Worm (Caenorhabditis elegans) whole organism, L1 larva: ENCODE measurements around the gene nuo-5.

Experiments used
- C16A3.4 ChIP-seq: fragments of 150-350 bp; optimal IDR thresholded peaks from 2 replicates; lab custom pipeline; 2014; ENCODE audit warnings: missing biosample characterization, missing genetic modification characterization
- C34B4.2 ChIP-seq: sonication (generic microtip); optimal IDR thresholded peaks from 2 replicates; lab custom pipeline; 2017; ENCODE audit warnings: mild to moderate bottlenecking, missing genetic modification characterization, missing compliant biosample characterization
- ceh-63 ChIP-seq: fragments of 200-800 bp; sonication (Bioruptor generic); optimal IDR thresholded peaks from 2 replicates; lab custom pipeline; 2018; ENCODE audit warnings: mild to moderate bottlenecking, missing genetic modification characterization, missing compliant biosample characterization
- ceh-88 ChIP-seq: fragments of 200-800 bp; sonication (Bioruptor generic); IDR thresholded peaks from 2 replicates; pipeline ENCODE4 v1.3.6; 2022; ENCODE audit warnings: missing genetic modification characterization, missing compliant biosample characterization
- ceh-90 ChIP-seq: sonication (generic microtip); optimal IDR thresholded peaks from 2 replicates; lab custom pipeline; 2016; ENCODE audit warnings: missing genetic modification characterization, missing compliant biosample characterization
- ces-1 ChIP-seq: fragments of 150-350 bp; optimal IDR thresholded peaks from 2 replicates; lab custom pipeline; 2014; ENCODE audit warnings: missing biosample characterization, missing genetic modification reagents, missing genetic modification characterization
- dpl-1 ChIP-seq, 3 experiments: fragments of 150-350 bp in 2 of 3; sonication (generic microtip) in 1 of 3; optimal IDR thresholded peaks; 2 replicates each; lab custom pipeline; 2014 to 2017; ENCODE audit warnings: missing biosample characterization in 3 of 3, missing genetic modification characterization in 3 of 3, missing genetic modification reagents in 3 of 3
- dsc-1 ChIP-seq: sonication (generic microtip); optimal IDR thresholded peaks from 2 replicates; lab custom pipeline; 2016; ENCODE audit warnings: mild to moderate bottlenecking, missing genetic modification characterization, missing compliant biosample characterization
- efl-1 ChIP-seq, 4 experiments: fragments of 150-350 bp; optimal IDR thresholded peaks in 3 of 4; peaks in 1 of 4; 1 replicate in 1 of 4; 2 replicates in 3 of 4; lab custom pipeline; 2014; ENCODE audit warnings: missing biosample characterization in 2 of 4, missing genetic modification characterization in 2 of 4, missing genetic modification reagents in 2 of 4
- egl-13 ChIP-seq: sonication (generic microtip); optimal IDR thresholded peaks from 2 replicates; lab custom pipeline; 2016; ENCODE audit warnings: missing genotype, missing genetic modification reagents, missing genetic modification characterization, missing compliant biosample characterization
- elt-3 ChIP-seq, 6 experiments: fragments of 150-350 bp in 1 of 6; sonication (generic microtip); optimal IDR thresholded peaks; 2 replicates each; lab custom pipeline; 2017 to 2018; ENCODE audit warnings: missing biosample characterization in 6 of 6, missing genetic modification characterization in 6 of 6, inconsistent platforms in 1 of 6
- ets-5 ChIP-seq: fragments of 200-800 bp; sonication (Bioruptor generic); IDR thresholded peaks from 2 replicates; pipeline ENCODE4 v1.3.6; 2022; ENCODE audit warnings: missing genetic modification characterization, missing compliant biosample characterization
- grh-1 ChIP-seq: fragments of 200-800 bp; sonication (Bioruptor generic); IDR thresholded peaks from 2 replicates; pipeline ENCODE4 v1.3.6; 2022; ENCODE audit warnings: missing genetic modification reagents, missing genetic modification characterization, missing compliant biosample characterization
- hlh-17 ChIP-seq: fragments of 200-800 bp; sonication (Bioruptor generic); optimal IDR thresholded peaks from 2 replicates; lab custom pipeline; 2018; ENCODE audit warnings: missing genetic modification characterization, mild to moderate bottlenecking, missing compliant biosample characterization, moderate library complexity, borderline replicate concordance
- hlh-4 ChIP-seq: sonication (generic microtip); optimal IDR thresholded peaks from 2 replicates; lab custom pipeline; 2016; ENCODE audit warnings: mild to moderate bottlenecking, missing genetic modification characterization, missing compliant biosample characterization
- hpl-2 ChIP-seq: fragments of 150-350 bp; optimal IDR thresholded peaks from 2 replicates; lab custom pipeline; 2014; ENCODE audit warnings: missing biosample characterization, missing genetic modification reagents, missing genetic modification characterization
- irx-1 ChIP-seq: sonication (generic microtip); optimal IDR thresholded peaks from 2 replicates; lab custom pipeline; 2016; ENCODE audit warnings: missing genetic modification characterization, missing compliant biosample characterization
- jun-1 ChIP-seq: fragments of 150-350 bp; optimal IDR thresholded peaks from 2 replicates; lab custom pipeline; 2014; ENCODE audit warnings: missing biosample characterization, missing genetic modification reagents, missing genetic modification characterization
- lin-13 ChIP-seq: fragments of 150-350 bp; optimal IDR thresholded peaks from 2 replicates; lab custom pipeline; 2014; ENCODE audit warnings: missing biosample characterization, missing genetic modification reagents, missing genetic modification characterization
- lin-15B ChIP-seq: fragments of 150-350 bp; sonication (generic microtip); optimal IDR thresholded peaks from 3 replicates; lab custom pipeline; 2014; ENCODE audit warnings: missing biosample characterization, missing genetic modification characterization
- lin-39 ChIP-seq: fragments of 150-350 bp; optimal IDR thresholded peaks from 2 replicates; lab custom pipeline; 2014; ENCODE audit warnings: missing biosample characterization, missing genetic modification reagents, missing genetic modification characterization
- lir-3 ChIP-seq: sonication (generic microtip); optimal IDR thresholded peaks from 2 replicates; lab custom pipeline; 2016; ENCODE audit warnings: mild to moderate bottlenecking, missing genetic modification characterization, moderate library complexity, missing compliant biosample characterization; ENCODE audit not compliant: poor library complexity
- lsy-2 ChIP-seq, 2 experiments: fragments of 150-350 bp; optimal IDR thresholded peaks; 2 replicates each; lab custom pipeline; 2014; ENCODE audit warnings: missing biosample characterization in 2 of 2, missing genetic modification characterization in 2 of 2
- mab-9 ChIP-seq: fragments of 200-800 bp; sonication (Bioruptor generic); IDR thresholded peaks from 2 replicates; pipeline ENCODE4 v1.3.6; 2022; ENCODE audit warnings: missing genetic modification reagents, missing genetic modification characterization, missing compliant biosample characterization
- mdl-1 ChIP-seq, 2 experiments: fragments of 150-350 bp; optimal IDR thresholded peaks; 2 replicates each; lab custom pipeline; 2014 to 2017; ENCODE audit warnings: missing biosample characterization in 2 of 2, missing genetic modification characterization in 2 of 2, inconsistent platforms in 1 of 2
- nhr-12 ChIP-seq: sonication (generic microtip); optimal IDR thresholded peaks from 2 replicates; lab custom pipeline; 2017; ENCODE audit warnings: missing biosample characterization, missing genetic modification characterization
- nhr-28 ChIP-seq: fragments of 150-350 bp; optimal IDR thresholded peaks from 2 replicates; lab custom pipeline; 2014; ENCODE audit warnings: missing biosample characterization, missing genetic modification characterization
- nhr-76 ChIP-seq: sonication (generic microtip); optimal IDR thresholded peaks from 2 replicates; lab custom pipeline; 2017; ENCODE audit warnings: missing biosample characterization, missing genetic modification characterization
- nhr-77 ChIP-seq: fragments of 150-350 bp; optimal IDR thresholded peaks from 2 replicates; lab custom pipeline; 2014; ENCODE audit warnings: missing biosample characterization, missing genetic modification characterization
- nhr-90 ChIP-seq: sonication (generic microtip); optimal IDR thresholded peaks from 2 replicates; lab custom pipeline; 2016; ENCODE audit warnings: mild to moderate bottlenecking, missing genetic modification characterization, missing compliant biosample characterization; ENCODE audit not compliant: poor library complexity
- pag-3 ChIP-seq: sonication (generic microtip); optimal IDR thresholded peaks from 2 replicates; lab custom pipeline; 2017; ENCODE audit warnings: missing genetic modification characterization, mild to moderate bottlenecking, missing compliant biosample characterization, antibody characterized with exemption, borderline replicate concordance; ENCODE audit not compliant: insufficient read depth
- pqm-1 ChIP-seq: sonication (generic microtip); optimal IDR thresholded peaks from 3 replicates; lab custom pipeline; 2017; ENCODE audit warnings: missing biosample characterization, missing genetic modification characterization
- rnt-1 ChIP-seq: sonication (generic microtip); optimal IDR thresholded peaks from 2 replicates; lab custom pipeline; 2016; ENCODE audit warnings: mild to moderate bottlenecking, missing genetic modification characterization, moderate library complexity, missing compliant biosample characterization
- skn-1 ChIP-seq: fragments of 150-350 bp; optimal IDR thresholded peaks from 2 replicates; lab custom pipeline; 2014; ENCODE audit warnings: missing biosample characterization, missing genetic modification characterization
- sox-4 ChIP-seq: sonication (generic microtip); optimal IDR thresholded peaks from 2 replicates; lab custom pipeline; 2016; ENCODE audit warnings: missing genetic modification characterization, missing compliant biosample characterization
- sptf-1 ChIP-seq: fragments of 150-350 bp; optimal IDR thresholded peaks from 2 replicates; lab custom pipeline; 2014; ENCODE audit warnings: missing biosample characterization, missing genetic modification characterization
- tbx-2 ChIP-seq: sonication (generic microtip); optimal IDR thresholded peaks from 2 replicates; lab custom pipeline; 2016; ENCODE audit warnings: missing genetic modification characterization, missing compliant biosample characterization
- tlp-1 ChIP-seq: fragments of 150-350 bp; optimal IDR thresholded peaks from 2 replicates; lab custom pipeline; 2014; ENCODE audit warnings: missing biosample characterization, missing genetic modification characterization
- unc-130 ChIP-seq: fragments of 150-350 bp; optimal IDR thresholded peaks from 2 replicates; lab custom pipeline; 2017; ENCODE audit warnings: missing biosample characterization, missing genetic modification characterization, inconsistent platforms
- unc-30 ChIP-seq: sonication (generic microtip); optimal IDR thresholded peaks from 2 replicates; lab custom pipeline; 2017; ENCODE audit warnings: missing biosample characterization, missing genetic modification characterization
- unc-62 ChIP-seq: fragments of 150-350 bp; optimal IDR thresholded peaks from 2 replicates; lab custom pipeline; 2014; ENCODE audit warnings: missing biosample characterization, missing genetic modification reagents, missing genetic modification characterization
- xbp-1 ChIP-seq: sonication (generic microtip); optimal IDR thresholded peaks from 2 replicates; lab custom pipeline; 2016; ENCODE audit warnings: missing genetic modification characterization, missing compliant biosample characterization
- zag-1 ChIP-seq: fragments of 150-350 bp; optimal IDR thresholded peaks from 2 replicates; lab custom pipeline; 2014; ENCODE audit warnings: missing biosample characterization, missing genetic modification characterization
- ztf-11 ChIP-seq, 2 experiments: sonication (generic microtip); optimal IDR thresholded peaks; 2 replicates each; lab custom pipeline; 2016 to 2017; ENCODE audit warnings: missing genetic modification characterization in 2 of 2, missing biosample characterization in 1 of 2, missing compliant biosample characterization in 1 of 2

Gene nuo-5

ce11 chrV:2684227-2684626, 14.5 kb upstream of the nuo-5 start:
- TF ChIP-seq ztf-11 (tag; optimal IDR thresholded peaks at IDR 0.05; lab: Kevin White, UChicago) (no peak), rnt-1 (tag; lab: Kevin White, UChicago) (no peak)
- TF ChIP-seq, all 84 proteins: peak for 0

DNA sequence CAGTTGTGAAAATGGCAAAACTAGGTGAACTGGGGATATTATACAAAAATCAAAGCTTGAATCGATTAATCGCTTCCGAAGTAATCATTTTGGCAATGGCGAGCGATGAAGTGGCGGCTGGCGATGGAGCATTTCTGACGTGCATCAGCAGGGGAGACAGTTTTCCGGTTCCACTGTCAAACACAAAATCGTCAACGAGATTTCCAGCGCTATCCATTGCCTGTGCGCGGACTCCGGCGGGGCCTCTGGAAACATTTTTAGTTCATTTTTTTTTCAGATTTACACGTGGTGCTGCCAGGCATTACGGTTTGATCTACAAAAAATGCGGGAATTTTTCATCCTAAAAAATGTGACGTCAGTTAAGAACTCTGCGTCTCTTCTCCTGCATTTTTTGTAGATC, 10.2 kb upstream of the nuo-5 start:
- TF ChIP-seq mdl-1 (tag; optimal IDR thresholded peaks at IDR 0.05; lab: Kevin White, UChicago) (no peak), efl-1 (optimal IDR thresholded peaks at IDR 0.05; lab: Kevin White, UChicago) (no peak), efl-1 (GFP tag; optimal IDR thresholded peaks at IDR 0.05 in 1 of 2; lab: Kevin White, UChicago) (peak in 1 of 2 experiments; percentile 37)
- TF ChIP-seq, all 84 proteins: peak for 1

ce11 chrV:2690478-2690877, 8.3 kb upstream of the nuo-5 start:
- TF ChIP-seq elt-3 (tag; optimal IDR thresholded peaks at IDR 0.05; lab: Kevin White, UChicago) (no peak), lir-3 (tag; lab: Kevin White, UChicago) (no peak), sox-4 (no peak), dpl-1 (GFP tag; optimal IDR thresholded peaks at IDR 0.05; lab: Kevin White, UChicago) (no peak), hlh-4 (tag; lab: Kevin White, UChicago) (no peak), ceh-88 (GFP tag; lab: Robert Waterston, UW) (no peak), C34B4.2 (no peak), egl-13 (tag; lab: Kevin White, UChicago) (no peak), efl-1 (optimal IDR thresholded peaks at IDR 0.05; lab: Kevin White, UChicago) (no peak), efl-1 (GFP tag; optimal IDR thresholded peaks at IDR 0.05 in 1 of 2; lab: Kevin White, UChicago) (no peak), hlh-17 (GFP tag; lab: Kevin White, UChicago) (no peak)

DNA sequence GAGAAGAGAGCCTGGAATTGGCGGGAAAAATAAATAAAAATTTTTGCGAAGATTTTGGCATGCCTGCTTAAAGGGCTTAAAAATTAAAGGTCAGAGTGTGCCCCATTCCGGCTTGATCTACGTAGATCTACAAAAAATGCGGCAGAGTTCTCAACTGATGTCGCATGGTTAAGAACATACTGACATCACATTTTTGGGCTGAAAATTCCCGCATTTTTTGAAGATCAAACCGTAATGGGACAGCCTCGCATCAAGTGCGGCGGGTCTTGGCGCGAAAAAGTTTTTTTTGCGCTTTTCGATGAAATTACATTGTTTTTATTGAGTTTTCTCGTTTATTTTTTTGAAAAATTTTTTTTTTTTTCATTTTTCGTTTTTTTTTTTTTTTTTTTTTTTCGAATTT, 7.8 kb upstream of the nuo-5 start:
- TF ChIP-seq unc-62 (GFP tag; lab: Kevin White, UChicago) = no peak
- TF ChIP-seq, all 84 proteins: peak for 0

DNA sequence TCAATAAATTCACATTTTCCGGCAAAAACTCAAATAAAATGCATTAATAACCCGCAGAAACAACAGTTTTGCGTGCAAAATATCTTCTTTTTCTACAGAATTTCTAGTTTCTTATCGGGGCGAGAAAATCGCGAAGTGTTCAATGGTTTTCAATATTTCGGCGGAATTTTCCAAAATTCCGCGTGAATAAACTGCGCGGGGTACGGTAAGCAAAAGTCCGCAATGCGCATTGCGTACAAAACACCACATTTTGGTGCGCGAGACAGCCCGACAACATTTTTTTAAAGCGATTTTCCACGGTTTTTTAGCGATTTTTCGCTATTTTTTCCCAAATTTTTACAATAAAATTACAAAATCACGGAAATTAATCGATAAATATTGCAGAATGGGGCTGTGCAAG, 4.4 kb upstream of the nuo-5 start, which contains the start of gene Y45G12B.2:
TSS of gene Y45G12B.2 (plus strand) at position 383 of the 400 bp plus-strand sequence.
- TF ChIP-seq lin-15B (tag; lab: Kevin White, UChicago) = peak; percentile 44
- TF ChIP-seq grh-1 (GFP tag; lab: Robert Waterston, UW) = peak; percentile 30; the same call in 1 of the 2 replicates
- TF ChIP-seq lin-13 = peak; percentile 63
- no peak for TF ChIP-seq C34B4.2
- TF ChIP-seq unc-130 (tag; lab: Kevin White, UChicago) = peak; percentile 55
- TF ChIP-seq lsy-2 (tag; optimal IDR thresholded peaks at IDR 0.05; lab: Kevin White, UChicago) = peak; percentile 99
- TF ChIP-seq C16A3.4 = peak; percentile 61
- TF ChIP-seq nhr-77 (tag; lab: Kevin White, UChicago) = peak; percentile 18
- peak in 1 of 2 experiments; percentile 71 for TF ChIP-seq mdl-1 (tag; optimal IDR thresholded peaks at IDR 0.05; lab: Kevin White, UChicago)
- TF ChIP-seq nhr-76 (tag; lab: Kevin White, UChicago) = no peak
- TF ChIP-seq xbp-1 (tag; lab: Kevin White, UChicago) = peak; percentile 80
- TF ChIP-seq rnt-1 (tag; lab: Kevin White, UChicago) = no peak
- no peak for TF ChIP-seq lir-3 (tag; lab: Kevin White, UChicago)
- no peak for TF ChIP-seq tlp-1 (tag; lab: Kevin White, UChicago)
- no peak for TF ChIP-seq lin-39 (tag; lab: Kevin White, UChicago)
- TF ChIP-seq ces-1 (GFP tag; lab: Kevin White, UChicago) = no peak
- no peak for TF ChIP-seq sptf-1 (tag; lab: Kevin White, UChicago)
- TF ChIP-seq irx-1 (tag; lab: Kevin White, UChicago) = no peak
- TF ChIP-seq ceh-63 (GFP tag; lab: Kevin White, UChicago) = no peak
- peak; percentile 62 for TF ChIP-seq nhr-90 (tag; lab: Kevin White, UChicago)
- no peak for TF ChIP-seq nhr-12 (tag; lab: Kevin White, UChicago)
- TF ChIP-seq jun-1 (tag; lab: Kevin White, UChicago) = peak; percentile 55
- no peak for TF ChIP-seq ets-5 (GFP tag; lab: Robert Waterston, UW)
- TF ChIP-seq tbx-2 (tag; lab: Kevin White, UChicago) = peak; percentile 66
- peak; percentile 30 for TF ChIP-seq dsc-1 (tag; lab: Kevin White, UChicago)
- no peak for TF ChIP-seq unc-30
- TF ChIP-seq zag-1 (tag; lab: Kevin White, UChicago) = no peak
- TF ChIP-seq mab-9 = no peak
- TF ChIP-seq pag-3 (tag; lab: Kevin White, UChicago) = no peak
- no peak for TF ChIP-seq pqm-1
- TF ChIP-seq ceh-90 (tag; lab: Kevin White, UChicago) = no peak
- TF ChIP-seq hpl-2 (GFP tag; lab: Kevin White, UChicago) = no peak
- TF ChIP-seq skn-1 (tag; lab: Kevin White, UChicago) = peak; percentile 45
- no peak for TF ChIP-seq nhr-28 (tag; lab: Kevin White, UChicago)
